Fruit fly (Drosophila melanogaster): ENCODE data around the gene Hira.

Gene Hira

dm6 chrX:7702160-7702907 is 19.6 kb upstream of the Hira start (continued):
- TF ChIP-seq Hr51 (GFP tag; optimal IDR thresholded peaks at IDR 0.05), result no peak
- TF ChIP-seq lilli (GFP tag; optimal IDR thresholded peaks at IDR 0.05), result no peak
- TF ChIP-seq CG3407 (GFP tag; optimal IDR thresholded peaks at IDR 0.05), result no peak
- TF ChIP-seq CG3838 (GFP tag; optimal IDR thresholded peaks at IDR 0.05), result no peak
- no peak for TF ChIP-seq CG7372 (GFP tag; IDR thresholded peaks at IDR 0.05)
- TF ChIP-seq Dad (GFP tag; optimal IDR thresholded peaks at IDR 0.05), result no peak
- no peak for TF ChIP-seq nmo (GFP tag; optimal IDR thresholded peaks at IDR 0.05)
- TF ChIP-seq Meics (GFP tag; optimal IDR thresholded peaks at IDR 0.05), result no peak
- no peak for TF ChIP-seq CG10959 (GFP tag; IDR thresholded peaks at IDR 0.05)
- TF ChIP-seq btn (GFP tag; optimal IDR thresholded peaks at IDR 0.05), result no peak
- TF ChIP-seq CG13123 (GFP tag; optimal IDR thresholded peaks at IDR 0.05), result no peak

dm6 chrX:7703001-7703864 is 18.7 kb upstream of the Hira start:
- TF ChIP-seq pb (GFP tag; optimal IDR thresholded peaks at IDR 0.05) (peak; percentile 87), HmgZ (tag; optimal IDR thresholded peaks at IDR 0.05) (peak; percentile 88), H2.0 (GFP tag; IDR thresholded peaks at IDR 0.05) (peak; percentile 68), ssp (GFP tag; IDR thresholded peaks at IDR 0.05) (peak; percentile 54), HHEX (GFP tag; optimal IDR thresholded peaks at IDR 0.05) (peak; percentile 75), CG6765 (GFP tag; optimal IDR thresholded peaks at IDR 0.05) (peak; percentile 39), CG4707 (GFP tag; optimal IDR thresholded peaks at IDR 0.05) (peak; percentile 54), oc (tag; optimal IDR thresholded peaks at IDR 0.05) (peak; percentile 48), H15 (GFP tag; IDR thresholded peaks at IDR 0.05) (peak; percentile 32; the same call in 2 of the 3 replicates), CG32532 (GFP tag; IDR thresholded peaks at IDR 0.05) (peak; percentile 74), scrt (GFP tag; optimal IDR thresholded peaks at IDR 0.05) (peak; percentile 62), esg (GFP tag; conservative IDR thresholded peaks at IDR 0.05) (peak; percentile 38; the same call in 1 of the 2 replicates), mirr (GFP tag; optimal IDR thresholded peaks at IDR 0.05) (peak; percentile 88), CG6854 (GFP tag; optimal IDR thresholded peaks at IDR 0.05) (peak; percentile 31), Pdp1 (GFP tag; optimal IDR thresholded peaks at IDR 0.05) (peak; percentile 92 to 95), CG10979 (tag; optimal IDR thresholded peaks at IDR 0.05) (peak; percentile 19), CG4424 (GFP tag; optimal IDR thresholded peaks at IDR 0.05) (peak; percentile 23), CG12219 (GFP tag; optimal IDR thresholded peaks at IDR 0.05) (peak; percentile 79), Med (GFP tag) (peak; percentile 92), mam (GFP tag; optimal IDR thresholded peaks at IDR 0.05) (peak; percentile 97), CrebB (tag; optimal IDR thresholded peaks at IDR 0.05) (peak; percentile 69), CG1024 (GFP tag; IDR thresholded peaks at IDR 0.05) (peak; percentile 20; the same call in 1 of the 2 replicates), chif (GFP tag; optimal IDR thresholded peaks at IDR 0.05) (peak in 1 of 2 experiments; percentile 23), schlank (tag; optimal IDR thresholded peaks at IDR 0.05) (peak; percentile 71), ranshi (GFP tag; IDR thresholded peaks at IDR 0.05) (peak; percentile 75; the same call in 1 of the 2 replicates), GATAe (GFP tag; conservative IDR thresholded peaks at IDR 0.05) (0 out of 2 replicates have a peak, but pooled peaks have one; percentile 19), Dek (tag; optimal IDR thresholded peaks at IDR 0.05) (peak; percentile 66), Oli (tag; optimal IDR thresholded peaks at IDR 0.05) (peak; percentile 21), ATbp (GFP tag; optimal IDR thresholded peaks at IDR 0.05) (peak; percentile 18), phol (tag; optimal IDR thresholded peaks at IDR 0.05) (peak; percentile 23), Hr3 (GFP tag; optimal IDR thresholded peaks at IDR 0.05) (peak; percentile 13), Lim3 (GFP tag; IDR thresholded peaks at IDR 0.05) (peak; percentile 25; the same call in 1 of the 2 replicates), CG13287 (GFP tag; IDR thresholded peaks at IDR 0.05; ENCODE audit: partially characterized antibody) (peak; percentile 16; the same call in 1 of the 2 replicates), CG1603 (tag; optimal IDR thresholded peaks at IDR 0.05) (peak; percentile 70)
